Worm (Caenorhabditis elegans) whole organism, L3 larva: ENCODE results near the gene Y79H2A.12.

Experiments used
- R02D3.7 ChIP-seq: fragments of 150-350 bp; optimal IDR thresholded peaks from 2 replicates; lab custom pipeline; 2014; ENCODE audit warnings: missing biosample characterization, missing genetic modification characterization
- aly-2 ChIP-seq: fragments of 150-350 bp; optimal IDR thresholded peaks from 2 replicates; lab custom pipeline; 2014; ENCODE audit warnings: missing biosample characterization, missing genetic modification characterization
- ama-1 ChIP-seq: fragments of 150-350 bp; optimal IDR thresholded peaks from 2 replicates; lab custom pipeline; 2018
- ceh-16 ChIP-seq: sonication (generic microtip); optimal IDR thresholded peaks from 2 replicates; lab custom pipeline; 2017; ENCODE audit warnings: missing biosample characterization, missing genetic modification characterization
- ceh-28 ChIP-seq: fragments of 150-350 bp; optimal IDR thresholded peaks from 2 replicates; lab custom pipeline; 2014; ENCODE audit warnings: missing biosample characterization, missing genetic modification reagents, missing genetic modification characterization
- ceh-9 ChIP-seq: sonication (generic microtip); optimal IDR thresholded peaks from 2 replicates; lab custom pipeline; 2018; ENCODE audit warnings: missing biosample characterization, missing genetic modification characterization
- daf-12 ChIP-seq: fragments of 150-350 bp; optimal IDR thresholded peaks from 2 replicates; lab custom pipeline; 2014; ENCODE audit warnings: missing biosample characterization, missing genetic modification reagents, missing genetic modification characterization
- egl-5 ChIP-seq: fragments of 150-350 bp; optimal IDR thresholded peaks from 2 replicates; lab custom pipeline; 2017; ENCODE audit warnings: missing biosample characterization, missing genetic modification reagents, missing genetic modification characterization, inconsistent platforms
- elt-1 ChIP-seq: fragments of 150-350 bp; optimal IDR thresholded peaks from 2 replicates; lab custom pipeline; 2014; ENCODE audit warnings: missing biosample characterization, missing genetic modification characterization
- elt-2 ChIP-seq: sonication (generic microtip); optimal IDR thresholded peaks from 2 replicates; lab custom pipeline; 2016; ENCODE audit warnings: missing genetic modification reagents, mild to moderate bottlenecking, missing genetic modification characterization, missing compliant biosample characterization
- elt-3 ChIP-seq, 3 experiments: fragments of 150-350 bp in 1 of 3; sonication (generic microtip) in 2 of 3; optimal IDR thresholded peaks; 2 replicates in 2 of 3; 4 replicates in 1 of 3; lab custom pipeline; 2014 to 2017; ENCODE audit warnings: missing biosample characterization in 3 of 3, missing genetic modification characterization in 3 of 3
- fkh-2 ChIP-seq: fragments of 150-350 bp; optimal IDR thresholded peaks from 2 replicates; lab custom pipeline; 2014; ENCODE audit warnings: missing biosample characterization, missing genetic modification reagents, missing genetic modification characterization
- fos-1 ChIP-seq: fragments of 150-350 bp; optimal IDR thresholded peaks from 2 replicates; lab custom pipeline; 2014; ENCODE audit warnings: missing biosample characterization, missing genetic modification characterization
- hmg-11 ChIP-seq: sonication (generic microtip); optimal IDR thresholded peaks from 2 replicates; lab custom pipeline; 2016; ENCODE audit warnings: missing genetic modification characterization, missing compliant biosample characterization
- jun-1 ChIP-seq: fragments of 150-350 bp; optimal IDR thresholded peaks from 2 replicates; lab custom pipeline; 2014; ENCODE audit warnings: missing biosample characterization, missing genetic modification reagents, missing genetic modification characterization
- lin-15B ChIP-seq: fragments of 150-350 bp; optimal IDR thresholded peaks from 2 replicates; lab custom pipeline; 2014; ENCODE audit warnings: missing biosample characterization, missing genetic modification characterization
- lin-39 ChIP-seq: fragments of 150-350 bp; optimal IDR thresholded peaks from 2 replicates; lab custom pipeline; 2018; ENCODE audit warnings: missing biosample characterization, missing genetic modification reagents, missing genetic modification characterization
- lsy-12 ChIP-seq: sonication (generic microtip); optimal IDR thresholded peaks from 2 replicates; lab custom pipeline; 2016; ENCODE audit warnings: mild to moderate bottlenecking, missing genetic modification characterization, missing compliant biosample characterization
- mdl-1 ChIP-seq: fragments of 150-350 bp; optimal IDR thresholded peaks from 2 replicates; lab custom pipeline; 2014; ENCODE audit warnings: missing biosample characterization, missing genetic modification characterization
- mml-1 ChIP-seq: fragments of 150-350 bp; sonication (generic microtip); optimal IDR thresholded peaks from 3 replicates; lab custom pipeline; 2014; ENCODE audit warnings: missing biosample characterization, missing genetic modification characterization
- nfya-1 ChIP-seq: sonication (generic microtip); optimal IDR thresholded peaks from 2 replicates; lab custom pipeline; 2017; ENCODE audit warnings: missing genetic modification characterization, mild to moderate bottlenecking, missing compliant biosample characterization, antibody characterized with exemption, moderate library complexity; ENCODE audit not compliant: insufficient read depth
- nhr-11 ChIP-seq: fragments of 150-350 bp; optimal IDR thresholded peaks from 2 replicates; lab custom pipeline; 2014; ENCODE audit warnings: missing biosample characterization, missing genetic modification characterization
- nhr-12 ChIP-seq: fragments of 150-350 bp; optimal IDR thresholded peaks from 2 replicates; lab custom pipeline; 2014; ENCODE audit warnings: missing biosample characterization, missing genetic modification characterization
- nhr-23 ChIP-seq: fragments of 150-350 bp; optimal IDR thresholded peaks from 2 replicates; lab custom pipeline; 2014; ENCODE audit warnings: missing biosample characterization, missing genetic modification reagents, missing genetic modification characterization
- nhr-237 ChIP-seq: fragments of 150-350 bp; optimal IDR thresholded peaks from 2 replicates; lab custom pipeline; 2014; ENCODE audit warnings: missing biosample characterization, missing genetic modification characterization
- nhr-25 ChIP-seq: sonication (generic microtip); optimal IDR thresholded peaks from 2 replicates; lab custom pipeline; 2017; ENCODE audit warnings: missing biosample characterization, missing genetic modification characterization
- nhr-28 ChIP-seq: fragments of 150-350 bp; optimal IDR thresholded peaks from 2 replicates; lab custom pipeline; 2014; ENCODE audit warnings: missing biosample characterization, missing genetic modification characterization
- nhr-67 ChIP-seq: fragments of 150-350 bp; optimal IDR thresholded peaks from 2 replicates; lab custom pipeline; 2014; ENCODE audit warnings: missing biosample characterization, missing genetic modification characterization
- nhr-76 ChIP-seq: fragments of 150-350 bp; sonication (generic microtip); optimal IDR thresholded peaks from 5 replicates; lab custom pipeline; 2014; ENCODE audit warnings: missing biosample characterization, missing genetic modification characterization
- pha-4 ChIP-seq: fragments of 150-350 bp; optimal IDR thresholded peaks from 2 replicates; lab custom pipeline; 2014; ENCODE audit warnings: missing biosample characterization, missing genetic modification reagents, missing genetic modification characterization
- sea-2 ChIP-seq: fragments of 150-350 bp; sonication (generic microtip); optimal IDR thresholded peaks from 4 replicates; lab custom pipeline; 2014; ENCODE audit warnings: missing biosample characterization, missing genetic modification reagents, missing genetic modification characterization
- skn-1 ChIP-seq: fragments of 150-350 bp; optimal IDR thresholded peaks from 2 replicates; lab custom pipeline; 2014; ENCODE audit warnings: missing biosample characterization, missing genetic modification characterization
- snpc-4 ChIP-seq: fragments of 150-350 bp; optimal IDR thresholded peaks from 2 replicates; lab custom pipeline; 2014; ENCODE audit warnings: missing biosample characterization, missing genetic modification characterization
- tbx-2 ChIP-seq: sonication (generic microtip); optimal IDR thresholded peaks from 2 replicates; lab custom pipeline; 2016; ENCODE audit warnings: mild to moderate bottlenecking, missing genetic modification characterization, missing compliant biosample characterization
- unc-39 ChIP-seq: sonication (generic microtip); optimal IDR thresholded peaks from 4 replicates; lab custom pipeline; 2017; ENCODE audit warnings: missing biosample characterization, missing genetic modification characterization
- unc-62 ChIP-seq: fragments of 150-350 bp; sonication (generic microtip); optimal IDR thresholded peaks from 4 replicates; lab custom pipeline; 2014; ENCODE audit warnings: missing biosample characterization, missing genetic modification reagents, missing genetic modification characterization
- zag-1 ChIP-seq: fragments of 150-350 bp; optimal IDR thresholded peaks from 2 replicates; lab custom pipeline; 2014; ENCODE audit warnings: missing biosample characterization, missing genetic modification characterization
- ztf-11 ChIP-seq: fragments of 150-350 bp; optimal IDR thresholded peaks from 2 replicates; lab custom pipeline; 2014; ENCODE audit warnings: missing biosample characterization, missing genetic modification characterization
- ztf-4 ChIP-seq: fragments of 150-350 bp; optimal IDR thresholded peaks from 2 replicates; lab custom pipeline; 2014; ENCODE audit warnings: missing biosample characterization, missing genetic modification characterization

Y79H2A.12 gene

DNA sequence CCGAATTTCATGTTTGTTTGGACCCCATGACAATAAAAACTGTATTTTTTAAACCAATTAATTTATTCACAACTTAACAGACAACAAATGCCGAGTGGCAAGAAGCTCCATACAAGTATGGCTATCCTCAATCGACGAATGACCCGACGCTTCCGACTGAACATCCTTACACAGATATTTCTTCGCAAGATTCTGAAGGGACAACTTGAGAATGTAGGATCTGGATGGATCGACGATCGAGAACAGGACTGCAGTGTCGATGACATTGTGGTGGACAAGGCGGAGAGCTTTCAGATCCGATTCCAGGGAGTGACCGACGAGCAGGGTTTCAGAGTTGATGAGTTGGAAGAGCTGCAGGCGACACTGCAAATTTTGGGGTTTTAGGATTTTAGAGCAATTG lies 29.1 kb downstream of the Y79H2A.12 start:
- TF ChIP-seq jun-1 (no peak), nhr-11 (tag; lab: Kevin White, UChicago) (no peak), nhr-67 (tag; lab: Kevin White, UChicago) (no peak), lin-39 (no peak), ceh-28 (tag; lab: Kevin White, UChicago) (no peak), zag-1 (tag; lab: Kevin White, UChicago) (no peak), mdl-1 (no peak), mml-1 (no peak), nhr-76 (tag; lab: Kevin White, UChicago) (no peak), fkh-2 (tag; lab: Kevin White, UChicago) (no peak), fos-1 (tag; lab: Kevin White, UChicago) (no peak), lsy-12 (tag; lab: Kevin White, UChicago) (no peak), ama-1 (lab: Kevin White, UChicago) (no peak), elt-2 (tag; lab: Kevin White, UChicago) (no peak), ceh-9 (no peak), ztf-4 (tag; lab: Kevin White, UChicago) (no peak)

DNA sequence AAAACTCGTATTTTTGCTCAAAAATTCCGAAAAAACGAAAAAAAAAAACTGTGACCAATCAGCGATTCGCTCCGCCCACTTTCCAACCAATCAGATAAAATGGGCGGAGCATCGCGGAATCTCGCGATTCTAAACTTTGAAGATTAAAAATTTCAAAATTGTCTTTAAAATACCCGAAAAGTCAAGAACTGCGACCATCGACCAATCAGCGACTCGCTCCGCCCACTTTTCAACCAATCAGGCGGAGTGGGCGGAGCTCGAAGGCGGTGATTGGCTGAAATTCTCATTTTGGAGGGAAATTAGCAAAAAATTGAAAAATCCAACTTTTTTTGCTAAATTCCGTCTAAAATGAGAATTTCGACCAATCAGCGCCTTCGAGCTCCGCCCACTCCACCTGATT lies 32.9 kb downstream of the Y79H2A.12 start:
- TF ChIP-seq nfya-1 (tag; lab: Kevin White, UChicago) = peak; percentile 59
- no peak for TF ChIP-seq tbx-2 (tag; lab: Kevin White, UChicago)

ce11 chrIII:11991654-11992292 lies 36.9 kb downstream of the Y79H2A.12 start:
- TF ChIP-seq unc-39 (no peak), zag-1 (tag; lab: Kevin White, UChicago) (no peak), sea-2 (GFP tag; lab: Kevin White, UChicago) (no peak), R02D3.7 (tag; lab: Kevin White, UChicago) (no peak), pha-4 (tag; lab: Kevin White, UChicago) (no peak), elt-3 (tag; optimal IDR thresholded peaks at IDR 0.05; lab: Kevin White, UChicago) (no peak)

DNA sequence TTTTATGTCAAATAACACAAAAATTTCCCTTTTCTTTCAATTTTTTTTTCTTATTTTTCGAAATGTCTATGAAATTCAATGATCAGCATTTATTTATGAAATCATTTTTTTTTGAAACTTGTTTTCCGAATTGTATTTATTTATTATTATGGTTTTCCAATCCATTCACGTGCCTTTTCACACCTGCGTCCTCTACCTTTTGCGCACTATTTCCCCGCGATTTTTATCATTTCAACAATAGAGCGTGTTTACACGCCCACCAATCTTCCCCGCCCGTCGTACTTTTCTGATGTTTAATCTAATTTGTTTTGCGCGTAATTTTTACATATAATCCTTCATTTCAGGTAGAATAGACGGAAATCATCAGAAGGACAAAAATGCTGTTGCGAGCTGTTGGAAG lies 38.8 kb downstream of the Y79H2A.12 start, which contains the start of gene wah-1:
wah-1 (plus strand) TSS at position 345 of the 400 bp plus-strand sequence.
- no peak for TF ChIP-seq lin-15B (tag; lab: Kevin White, UChicago)
- TF ChIP-seq nhr-12 (tag; lab: Kevin White, UChicago) = no peak
- TF ChIP-seq sea-2 (GFP tag; lab: Kevin White, UChicago) = no peak
- TF ChIP-seq daf-12 (tag; lab: Kevin White, UChicago) = no peak
- no peak for TF ChIP-seq tbx-2 (tag; lab: Kevin White, UChicago)
- no peak for TF ChIP-seq nhr-237 (tag; lab: Kevin White, UChicago)
- no peak for TF ChIP-seq nhr-67 (tag; lab: Kevin White, UChicago)
- no peak for TF ChIP-seq ama-1 (lab: Kevin White, UChicago)
- TF ChIP-seq ztf-11 = no peak
- no peak for TF ChIP-seq nhr-23
- TF ChIP-seq pha-4 (tag; lab: Kevin White, UChicago) = peak; percentile 77
- no peak for TF ChIP-seq mdl-1
- TF ChIP-seq nfya-1 (tag; lab: Kevin White, UChicago) = peak; percentile 61
- TF ChIP-seq R02D3.7 (tag; lab: Kevin White, UChicago) = no peak
- TF ChIP-seq unc-62 (GFP tag; lab: Kevin White, UChicago) = no peak
- peak; percentile 10 for TF ChIP-seq nhr-25 (tag; lab: Kevin White, UChicago)
- TF ChIP-seq zag-1 (tag; lab: Kevin White, UChicago) = no peak
- no peak for TF ChIP-seq nhr-11 (tag; lab: Kevin White, UChicago)
- no peak for TF ChIP-seq ceh-16 (tag; lab: Kevin White, UChicago)
- no peak for TF ChIP-seq nhr-28 (tag; lab: Kevin White, UChicago)
- TF ChIP-seq elt-1 (tag; lab: Kevin White, UChicago) = no peak
- no peak for TF ChIP-seq egl-5 (tag; lab: Kevin White, UChicago)
- no peak for TF ChIP-seq unc-39
- no peak for TF ChIP-seq snpc-4 (tag; lab: Kevin White, UChicago)
- TF ChIP-seq aly-2 (tag; lab: Kevin White, UChicago) = no peak
- no peak for TF ChIP-seq skn-1 (tag; lab: Kevin White, UChicago)
- TF ChIP-seq hmg-11 (tag; lab: Kevin White, UChicago) = peak; percentile 42
- peak; percentile 15 for TF ChIP-seq elt-2 (tag; lab: Kevin White, UChicago)
